Fruit fly (Drosophila melanogaster) whole organism, embryonic: ENCODE measurements around the gene fiz.

Source experiments
- BtbVII ChIP-seq: fragments of 200-800 bp; sonication (Bioruptor generic); optimal IDR thresholded peaks from 3 replicates; lab custom pipeline; 2017; ENCODE audit warnings: missing biosample characterization, mild to moderate bottlenecking, missing genetic modification characterization
- Bteb2 ChIP-seq: fragments of 200-800 bp; sonication (Bioruptor generic); optimal IDR thresholded peaks from 2 replicates; lab custom pipeline; 2016; ENCODE audit warnings: missing biosample characterization, missing genetic modification characterization
- CG10209 ChIP-seq: fragments of 200-800 bp; sonication (Bioruptor generic); optimal IDR thresholded peaks from 3 replicates; lab custom pipeline; 2017; ENCODE audit warnings: missing biosample characterization, mild to moderate bottlenecking, missing genetic modification characterization, missing genetic modification reagents
- CG10543 ChIP-seq: fragments of 200-800 bp; sonication (Bioruptor generic); optimal IDR thresholded peaks from 3 replicates; lab custom pipeline; 2017; ENCODE audit warnings: missing biosample characterization, mild to moderate bottlenecking, missing genetic modification characterization, moderate library complexity
- CG10565 ChIP-seq: fragments of 200-800 bp; sonication (Bioruptor generic); optimal IDR thresholded peaks from 3 replicates; lab custom pipeline; 2016; ENCODE audit warnings: missing biosample characterization, mild to moderate bottlenecking, missing genetic modification characterization
- CG12071 ChIP-seq: fragments of 200-800 bp; sonication (Bioruptor generic); optimal IDR thresholded peaks from 3 replicates; lab custom pipeline; 2018; ENCODE audit warnings: missing biosample characterization, mild to moderate bottlenecking, missing genetic modification characterization
- CG12104 ChIP-seq: fragments of 200-800 bp; sonication (Bioruptor generic); optimal IDR thresholded peaks from 3 replicates; lab custom pipeline; 2016; ENCODE audit warnings: missing biosample characterization, missing genetic modification characterization
- CG13296 ChIP-seq: fragments of 200-800 bp; sonication (Bioruptor generic); optimal IDR thresholded peaks from 3 replicates; lab custom pipeline; 2018; ENCODE audit warnings: missing biosample characterization, mild to moderate bottlenecking, missing genetic modification characterization
- CG1603 ChIP-seq: fragments of 200-800 bp; sonication (Bioruptor generic); optimal IDR thresholded peaks from 2 replicates; lab custom pipeline; 2019; ENCODE audit warnings: missing biosample characterization, mild to moderate bottlenecking, missing genetic modification characterization, moderate library complexity
- CG17385 ChIP-seq: fragments of 200-800 bp; sonication (Bioruptor generic); optimal IDR thresholded peaks from 3 replicates; lab custom pipeline; 2018; ENCODE audit warnings: missing biosample characterization, mild to moderate bottlenecking, missing genetic modification characterization
- CG18599 ChIP-seq: fragments of 200-800 bp; sonication (Bioruptor generic); optimal IDR thresholded peaks from 3 replicates; lab custom pipeline; 2017; ENCODE audit warnings: missing biosample characterization, missing genetic modification characterization, mild to moderate bottlenecking, moderate library complexity, missing genetic modification reagents
- CG2129 ChIP-seq: fragments of 200-800 bp; sonication (Bioruptor generic); IDR thresholded peaks from 2 replicates; pipeline ENCODE4 v1.3.6; 2022; ENCODE audit warnings: missing biosample characterization, missing genetic modification characterization; ENCODE audit not compliant: partially characterized antibody
- CG2875 ChIP-seq: fragments of 200-800 bp; sonication (Bioruptor generic); optimal IDR thresholded peaks from 2 replicates; lab custom pipeline; 2017; ENCODE audit warnings: missing biosample characterization, mild to moderate bottlenecking, missing genetic modification characterization, missing genetic modification reagents
- CG30403 ChIP-seq: fragments of 200-800 bp; sonication (Bioruptor generic); optimal IDR thresholded peaks from 3 replicates; lab custom pipeline; 2016; ENCODE audit warnings: missing biosample characterization, missing genetic modification characterization
- CG31441 ChIP-seq: fragments of 200-800 bp; sonication (Bioruptor generic); IDR thresholded peaks from 2 replicates; pipeline ENCODE4 v1.3.6; 2022; ENCODE audit warnings: missing biosample characterization, missing genetic modification characterization
- CG4328 ChIP-seq: fragments of 200-800 bp; sonication (Bioruptor generic); optimal IDR thresholded peaks from 3 replicates; lab custom pipeline; 2017; ENCODE audit warnings: missing biosample characterization, missing genetic modification reagents, missing genetic modification characterization
- CG5245 ChIP-seq: fragments of 200-800 bp; sonication (Bioruptor generic); optimal IDR thresholded peaks from 3 replicates; lab custom pipeline; 2016; ENCODE audit warnings: missing biosample characterization, missing genetic modification characterization
- CG5953 ChIP-seq: fragments of 200-800 bp; sonication (Bioruptor generic); IDR thresholded peaks from 2 replicates; pipeline ENCODE4 v1.3.6; 2022; ENCODE audit warnings: missing biosample characterization, missing genetic modification characterization
- CG6791 ChIP-seq: fragments of 200-800 bp; sonication (Bioruptor generic); IDR thresholded peaks from 3 replicates; pipeline ENCODE4 v1.3.6; 2022; ENCODE audit warnings: missing biosample characterization, missing genetic modification characterization; ENCODE audit not compliant: partially characterized antibody
- CG8290 ChIP-seq, 3 experiments: fragments of 200-800 bp; sonication (Bioruptor generic); optimal IDR thresholded peaks; 2 replicates each; lab custom pipeline; 2016 to 2019; ENCODE audit warnings: missing biosample characterization in 3 of 3, missing genetic modification characterization in 3 of 3, mild to moderate bottlenecking in 2 of 3, moderate library complexity in 1 of 3
- CG8388 ChIP-seq: fragments of 200-800 bp; sonication (Bioruptor generic); optimal IDR thresholded peaks from 2 replicates; lab custom pipeline; 2019; ENCODE audit warnings: missing biosample characterization, mild to moderate bottlenecking, missing genetic modification characterization, moderate library complexity
- CG8478 ChIP-seq: fragments of >200 bp; optimal IDR thresholded peaks from 2 replicates; lab custom pipeline; 2018
- CHES-1-like ChIP-seq: fragments of 200-800 bp; sonication (Bioruptor generic); optimal IDR thresholded peaks from 2 replicates; lab custom pipeline; 2016; ENCODE audit warnings: missing biosample characterization, missing genetic modification characterization
- CTCF ChIP-seq: fragments of 200-800 bp; sonication (Bioruptor generic); optimal IDR thresholded peaks from 2 replicates; lab custom pipeline; 2017; ENCODE audit warnings: missing biosample characterization, mild to moderate bottlenecking, missing genetic modification characterization, moderate library complexity
- GATAe ChIP-seq: fragments of 200-800 bp; sonication (Bioruptor generic); conservative IDR thresholded peaks from 2 replicates; pipeline ENCODE4 v1.3.6; 2022; ENCODE audit warnings: missing biosample characterization, missing genetic modification characterization
- Hand ChIP-seq: fragments of 200-800 bp; sonication (Bioruptor generic); optimal IDR thresholded peaks from 2 replicates; lab custom pipeline; 2017; ENCODE audit warnings: mild to moderate bottlenecking, missing biosample characterization, missing genetic modification reagents, missing genetic modification characterization
- Myb ChIP-seq: fragments of 200-800 bp; sonication (Bioruptor generic); optimal IDR thresholded peaks from 2 replicates; lab custom pipeline; 2016; ENCODE audit warnings: missing biosample characterization, missing genetic modification characterization
- PHDP ChIP-seq: fragments of 200-800 bp; sonication (Bioruptor generic); optimal IDR thresholded peaks from 3 replicates; lab custom pipeline; 2018; ENCODE audit warnings: missing biosample characterization, mild to moderate bottlenecking, missing genetic modification characterization, moderate library complexity
- Xbp1 ChIP-seq: fragments of 200-800 bp; sonication (Bioruptor generic); optimal IDR thresholded peaks from 3 replicates; lab custom pipeline; 2016; ENCODE audit warnings: missing biosample characterization, mild to moderate bottlenecking, missing genetic modification characterization
- Xrp1 ChIP-seq: fragments of 200-800 bp; sonication (Bioruptor generic); IDR thresholded peaks from 2 replicates; pipeline ENCODE4 v1.3.6; 2022; ENCODE audit warnings: missing biosample characterization, missing genetic modification characterization
- abd-A ChIP-seq: fragments of 200-800 bp; sonication (Bioruptor generic); optimal IDR thresholded peaks from 3 replicates; lab custom pipeline; 2019; ENCODE audit warnings: missing biosample characterization, mild to moderate bottlenecking, missing genetic modification characterization, moderate library complexity
- br ChIP-seq: fragments of >200 bp; optimal IDR thresholded peaks from 2 replicates; lab custom pipeline; 2017
- crp ChIP-seq, 2 experiments: fragments of 200-800 bp; sonication (Bioruptor generic); optimal IDR thresholded peaks; 2 replicates in 1 of 2; 3 replicates in 1 of 2; lab custom pipeline; 2017; ENCODE audit warnings: missing biosample characterization in 2 of 2, missing genetic modification characterization in 2 of 2, mild to moderate bottlenecking in 1 of 2, moderate library complexity in 1 of 2
- da ChIP-seq: fragments of 200-800 bp; sonication (Bioruptor generic); optimal IDR thresholded peaks from 2 replicates; lab custom pipeline; 2016; ENCODE audit warnings: missing biosample characterization, missing genetic modification characterization
- disco-r ChIP-seq: fragments of 200-800 bp; sonication (Bioruptor generic); optimal IDR thresholded peaks from 2 replicates; lab custom pipeline; 2016; ENCODE audit warnings: missing biosample characterization, missing genetic modification characterization
- ftz-f1 ChIP-seq: fragments of 200-800 bp; sonication (Bioruptor generic); optimal IDR thresholded peaks from 2 replicates; lab custom pipeline; 2016; ENCODE audit warnings: missing biosample characterization, missing genetic modification characterization
- gcm2 ChIP-seq: fragments of 200-800 bp; sonication (Bioruptor generic); optimal IDR thresholded peaks from 2 replicates; lab custom pipeline; 2016; ENCODE audit warnings: missing biosample characterization, missing genetic modification characterization
- gt ChIP-seq: fragments of 200-800 bp; sonication (Bioruptor generic); IDR thresholded peaks from 2 replicates; pipeline ENCODE4 v1.3.6; 2022; ENCODE audit warnings: missing biosample characterization, missing genetic modification characterization
- jigr1 ChIP-seq: fragments of 200-800 bp; sonication (Bioruptor generic); IDR thresholded peaks from 3 replicates; pipeline ENCODE4 v1.3.6; 2022; ENCODE audit warnings: missing biosample characterization, missing genetic modification characterization
- kah ChIP-seq: fragments of 200-800 bp; sonication (Bioruptor generic); optimal IDR thresholded peaks from 2 replicates; lab custom pipeline; 2018; ENCODE audit warnings: missing biosample characterization, mild to moderate bottlenecking, missing genetic modification characterization
- lmd ChIP-seq: fragments of 200-800 bp; sonication (Bioruptor generic); IDR thresholded peaks from 2 replicates; pipeline ENCODE4 v1.3.6; 2022; ENCODE audit warnings: missing biosample characterization, missing genetic modification characterization
- oc ChIP-seq: fragments of 200-800 bp; sonication (Bioruptor generic); optimal IDR thresholded peaks from 2 replicates; lab custom pipeline; 2018; ENCODE audit warnings: missing biosample characterization, mild to moderate bottlenecking, missing genetic modification characterization, moderate library complexity
- org-1 ChIP-seq: fragments of 200-800 bp; sonication (Bioruptor generic); optimal IDR thresholded peaks from 2 replicates; lab custom pipeline; 2017; ENCODE audit warnings: missing biosample characterization, missing genetic modification characterization
- pan ChIP-seq, 4 experiments: fragments of >200 bp in 3 of 4; fragments of 200-800 bp in 1 of 4; sonication (Bioruptor generic) in 1 of 4; optimal IDR thresholded peaks in 3 of 4; IDR thresholded peaks in 1 of 4; 2 replicates each; pipeline versions ENCODE4 v1.3.6 to Lab custom; 2017 to 2022; ENCODE audit warnings: missing biosample characterization in 2 of 4, missing genetic modification characterization in 2 of 4, mixed read lengths in 1 of 4
- rib ChIP-seq: fragments of 200-800 bp; sonication (Bioruptor generic); IDR thresholded peaks from 2 replicates; pipeline ENCODE4 v1.3.6; 2022; ENCODE audit warnings: missing biosample characterization, missing genetic modification characterization
- run ChIP-seq: fragments of 200-800 bp; sonication (Bioruptor generic); optimal IDR thresholded peaks from 3 replicates; lab custom pipeline; 2018; ENCODE audit warnings: missing biosample characterization, mild to moderate bottlenecking, missing genetic modification characterization
- sna ChIP-seq: fragments of 200-800 bp; sonication (Bioruptor generic); IDR thresholded peaks from 2 replicates; pipeline ENCODE4 v1.3.6; 2022; ENCODE audit warnings: missing biosample characterization, missing genetic modification characterization; ENCODE audit not compliant: partially characterized antibody
- so ChIP-seq: fragments of 200-800 bp; sonication (Bioruptor generic); IDR thresholded peaks from 3 replicates; pipeline ENCODE4 v1.3.6; 2022; ENCODE audit warnings: missing biosample characterization, missing genetic modification characterization
- tio ChIP-seq: fragments of 200-800 bp; sonication (Bioruptor generic); optimal IDR thresholded peaks from 2 replicates; lab custom pipeline; 2017; ENCODE audit warnings: missing biosample characterization, missing genetic modification characterization, inconsistent platforms

Gene fiz

dm6 chrX:14882536-14883118, 26.9 kb downstream of the fiz start, which contains the start of the genes CG45064 and CG45065 (continued):
- TF ChIP-seq CG8290 (GFP tag; optimal IDR thresholded peaks at IDR 0.05; lab: Kevin White, UChicago) (peak; percentile 29), CG8290 (tag; optimal IDR thresholded peaks at IDR 0.05; lab: Kevin White, UChicago) (peak in 1 of 2 experiments; percentile 88), kah (GFP tag; lab: Kevin White, UChicago) (peak; percentile 69), disco-r (GFP tag; lab: Kevin White, UChicago) (peak; percentile 60), PHDP (peak; percentile 84), gt (0 out of 2 replicates have a peak, but pooled peaks have one; percentile 44), br (lab: Kevin White, UChicago) (no peak), tio (peak; percentile 61), sna (GFP tag; lab: Robert Waterston, UW) (no peak), org-1 (GFP tag; lab: Kevin White, UChicago) (peak; percentile 82), jigr1 (peak; percentile 74; the same call in 2 of the 3 replicates), CG2875 (peak; percentile 80), rib (GFP tag; lab: Robert Waterston, UW) (no peak), CG4328 (GFP tag; lab: Kevin White, UChicago) (peak; percentile 36), da (GFP tag; lab: Kevin White, UChicago) (peak; percentile 55), Bteb2 (GFP tag; lab: Kevin White, UChicago) (peak; percentile 65), Myb (peak; percentile 63), lmd (peak; percentile 81), CG5953 (GFP tag; lab: Robert Waterston, UW) (peak; percentile 91), CG1603 (peak; percentile 94), BtbVII (peak; percentile 66), ftz-f1 (GFP tag; lab: Kevin White, UChicago) (no peak), CG13296 (GFP tag; lab: Kevin White, UChicago) (peak; percentile 49), CG30403 (peak; percentile 85), GATAe (GFP tag; lab: Robert Waterston, UW) (no peak), pan (optimal IDR thresholded peaks at IDR 0.05; lab: Kevin White, UChicago) (no peak), pan (GFP tag; optimal IDR thresholded peaks at IDR 0.05 in 1 of 2, IDR thresholded peaks at IDR 0.05 in 1 of 2) (peak in 1 of 2 experiments; percentile 79), CG5245 (GFP tag; lab: Kevin White, UChicago) (peak; percentile 81), run (tag; lab: Kevin White, UChicago) (peak; percentile 84), Xbp1 (GFP tag; lab: Kevin White, UChicago) (peak; percentile 85), CG2129 (GFP tag; lab: Robert Waterston, UW) (no peak), CTCF (GFP tag; lab: Kevin White, UChicago) (peak; percentile 50), CG10565 (GFP tag; lab: Kevin White, UChicago) (peak; percentile 14), gcm2 (GFP tag; lab: Kevin White, UChicago) (peak; percentile 56), crp (GFP tag; optimal IDR thresholded peaks at IDR 0.05; lab: Kevin White, UChicago) (peak in 1 of 2 experiments; percentile 31), CG12071 (GFP tag; lab: Kevin White, UChicago) (peak; percentile 83), CHES-1-like (GFP tag; lab: Kevin White, UChicago) (peak; percentile 51), CG8478 (no peak), CG12104 (peak; percentile 47), CG31441 (GFP tag; lab: Robert Waterston, UW) (peak; percentile 95), Hand (GFP tag; lab: Kevin White, UChicago) (peak; percentile 31), oc (peak; percentile 92), abd-A (tag; lab: Kevin White, UChicago) (peak; percentile 10), so (GFP tag; lab: Robert Waterston, UW) (peak; percentile 81; the same call in 2 of the 3 replicates), CG10543 (GFP tag; lab: Kevin White, UChicago) (peak; percentile 24), CG6791 (GFP tag; lab: Robert Waterston, UW) (no peak), CG17385 (peak; percentile 79), CG18599 (GFP tag; lab: Kevin White, UChicago) (peak; percentile 81), CG10209 (GFP tag; lab: Kevin White, UChicago) (peak; percentile 79), CG8388 (peak; percentile 89), Xrp1 (GFP tag; lab: Robert Waterston, UW) (peak; percentile 87)
